Fruit fly (Drosophila melanogaster): Measurements from ENCODE around the gene CG7888.

CG7888 gene

DNA sequence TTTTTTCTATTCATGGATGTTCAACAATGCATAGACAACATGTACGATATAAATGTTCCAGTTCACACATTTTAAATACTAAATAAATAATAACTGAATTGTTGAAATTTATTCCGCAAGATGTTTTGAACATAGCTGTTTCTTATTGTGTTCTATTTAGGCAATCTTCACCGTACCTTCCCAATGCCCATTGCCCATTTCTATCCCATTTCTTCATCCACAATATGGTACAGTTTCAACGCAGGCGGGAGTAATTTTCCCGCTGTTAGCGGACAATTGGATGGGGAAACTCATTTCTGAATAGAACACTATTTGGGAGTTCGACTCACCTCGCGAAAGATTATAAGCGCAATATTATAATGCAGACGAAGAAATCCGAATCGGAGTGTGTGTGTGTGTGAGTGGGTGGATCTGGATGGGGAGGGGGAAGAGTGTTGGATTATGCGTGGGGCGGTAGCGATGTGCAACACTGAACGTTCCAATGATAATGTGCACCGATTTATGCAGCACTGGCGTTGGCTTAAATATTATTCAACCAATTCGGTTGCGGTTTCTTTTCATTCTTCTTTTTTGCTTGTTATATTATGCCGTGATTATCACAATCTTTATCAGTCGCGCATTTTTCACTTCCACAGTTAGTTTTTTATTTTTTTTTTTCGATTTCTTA lies 38.2 kb downstream of the CG7888 start (continued):
- TF ChIP-seq B-H1 (GFP tag; IDR thresholded peaks at IDR 0.05) (no peak), CG2129 (GFP tag; IDR thresholded peaks at IDR 0.05; ENCODE audit: partially characterized antibody) (no peak), Dip2 (GFP tag; IDR thresholded peaks at IDR 0.05) (no peak), Meics (GFP tag; optimal IDR thresholded peaks at IDR 0.05) (peak; percentile 41), ato (GFP tag; IDR thresholded peaks at IDR 0.05; ENCODE audit: partially characterized antibody) (0 out of 2 replicates have a peak, but pooled peaks have one; percentile 25), CG8924 (tag; optimal IDR thresholded peaks at IDR 0.05) (no peak), CG7745 (tag; optimal IDR thresholded peaks at IDR 0.05) (no peak), slou (GFP tag; optimal IDR thresholded peaks at IDR 0.05) (no peak), Rfx (GFP tag; IDR thresholded peaks at IDR 0.05) (peak; percentile 53), CG2116 (GFP tag; optimal IDR thresholded peaks at IDR 0.05) (peak; percentile 6), Dip3 (GFP tag; optimal IDR thresholded peaks at IDR 0.05) (peak; percentile 48), CG9797 (GFP tag; optimal IDR thresholded peaks at IDR 0.05) (no peak), E2f1 (GFP tag; IDR thresholded peaks at IDR 0.05) (no peak), CG6654 (GFP tag; optimal IDR thresholded peaks at IDR 0.05) (peak; percentile 14), Dad (GFP tag; optimal IDR thresholded peaks at IDR 0.05) (peak; percentile 58), Med (GFP tag) (peak; percentile 92), crol (GFP tag; IDR thresholded peaks at IDR 0.05) (peak; percentile 86), croc (GFP tag; conservative IDR thresholded peaks at IDR 0.05) (no peak), z (GFP tag; IDR thresholded peaks at IDR 0.05) (no peak), sob (GFP tag; IDR thresholded peaks at IDR 0.05) (peak; percentile 78), CG1602 (GFP tag; optimal IDR thresholded peaks at IDR 0.05) (peak; percentile 9), bcd (GFP tag; optimal IDR thresholded peaks at IDR 0.05) (peak; percentile 43), Optix (GFP tag; IDR thresholded peaks at IDR 0.05) (no peak), ara (GFP tag; IDR thresholded peaks at IDR 0.05) (peak; percentile 52), CG5953 (GFP tag; IDR thresholded peaks at IDR 0.05) (no peak), onecut (GFP tag; IDR thresholded peaks at IDR 0.05) (peak; percentile 56; the same call in 1 of the 2 replicates), CG8290 (GFP tag; optimal IDR thresholded peaks at IDR 0.05) (peak; percentile 80), CG8290 (tag; optimal IDR thresholded peaks at IDR 0.05) (peak; percentile 55 to 78), CG10565 (GFP tag; optimal IDR thresholded peaks at IDR 0.05) (no peak), CG6854 (GFP tag; optimal IDR thresholded peaks at IDR 0.05) (no peak), CG5245 (GFP tag; optimal IDR thresholded peaks at IDR 0.05) (peak; percentile 29), gsb (GFP tag; IDR thresholded peaks at IDR 0.05) (no peak), fd64A (GFP tag; optimal IDR thresholded peaks at IDR 0.05) (no peak), Stat92E (GFP tag; optimal IDR thresholded peaks at IDR 0.05) (no peak), Nf-YB (GFP tag; optimal IDR thresholded peaks at IDR 0.05) (peak; percentile 3), Sox100B (GFP tag; optimal IDR thresholded peaks at IDR 0.05) (peak; percentile 14), CG1529 (GFP tag; optimal IDR thresholded peaks at IDR 0.05) (peak; percentile 3), CG12104 (GFP tag; optimal IDR thresholded peaks at IDR 0.05) (no peak), Tbp (GFP tag; optimal IDR thresholded peaks at IDR 0.05) (no peak), ftz-f1 (GFP tag; optimal IDR thresholded peaks at IDR 0.05) (peak; percentile 75), dmrt11E (tag; optimal IDR thresholded peaks at IDR 0.05) (peak; percentile 31), CG1792 (GFP tag; optimal IDR thresholded peaks at IDR 0.05) (peak; percentile 36), CG2120 (GFP tag; optimal IDR thresholded peaks at IDR 0.05) (peak; percentile 48), ERR (GFP tag; optimal IDR thresholded peaks at IDR 0.05) (peak; percentile 64), C15 (GFP tag; IDR thresholded peaks at IDR 0.05) (no peak), caup (GFP tag; optimal IDR thresholded peaks at IDR 0.05; ENCODE audit: severe bottlenecking) (peak; percentile 63), CG9727 (GFP tag; optimal IDR thresholded peaks at IDR 0.05) (peak; percentile 47), sug (tag; optimal IDR thresholded peaks at IDR 0.05) (peak; percentile 11), Xbp1 (GFP tag; optimal IDR thresholded peaks at IDR 0.05) (peak; percentile 51), CG17186 (GFP tag; optimal IDR thresholded peaks at IDR 0.05) (peak; percentile 27), Abd-B (GFP tag; optimal IDR thresholded peaks at IDR 0.05) (peak; percentile 28)

Measured in whole organism, embryonic.